Worm (Caenorhabditis elegans): ENCODE data around the gene clh-3.

ce11 chrII:7195541-7195940, 30.2 kb downstream of the clh-3 start, which contains the start of gene acdh-12:
- TF ChIP-seq nhr-237 (tag; optimal IDR thresholded peaks at IDR 0.05), result no peak
- TF ChIP-seq tbx-2 (tag; optimal IDR thresholded peaks at IDR 0.05), result no peak
- no peak for TF ChIP-seq fkh-10 (GFP tag; optimal IDR thresholded peaks at IDR 0.05)
- no peak for TF ChIP-seq nhr-25 (tag; optimal IDR thresholded peaks at IDR 0.05)
- no peak for TF ChIP-seq lin-39 (tag; optimal IDR thresholded peaks at IDR 0.05)
- no peak for TF ChIP-seq sea-2 (GFP tag; optimal IDR thresholded peaks at IDR 0.05)
- no peak for TF ChIP-seq nhr-11 (tag; optimal IDR thresholded peaks at IDR 0.05)
- no peak for TF ChIP-seq nhr-77 (tag; optimal IDR thresholded peaks at IDR 0.05)

All from whole organism, L3 larva.